Worm (Caenorhabditis elegans): Measurements from ENCODE around the gene C06C3.12.

C06C3.12 gene

DNA sequence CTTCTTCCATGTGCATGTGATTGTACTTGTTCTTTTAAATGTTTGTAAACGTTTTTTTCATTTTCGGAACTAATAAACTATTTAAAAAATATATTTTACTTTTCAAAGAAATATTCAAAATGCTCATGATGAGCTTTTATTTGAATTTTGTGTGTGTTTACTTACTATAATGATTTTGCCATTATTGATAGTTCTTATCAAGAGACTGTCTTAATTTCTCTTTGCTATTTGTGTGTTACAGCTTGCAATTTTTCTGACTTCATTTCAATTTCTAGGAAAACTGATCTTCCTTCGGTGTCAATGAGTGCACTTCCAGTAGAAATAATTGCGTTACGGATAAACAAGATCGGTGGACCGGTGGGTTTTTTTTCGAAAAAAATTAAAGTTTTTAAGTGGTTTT lies at the start of gene C06C3.12:
C06C3.12 (plus strand) TSS at position 301 of the 400 bp plus-strand sequence.
- TF ChIP-seq flh-1 (GFP tag; optimal IDR thresholded peaks at IDR 0.05) (no peak), elt-3 (tag; optimal IDR thresholded peaks at IDR 0.05) (no peak), mab-5 (tag; optimal IDR thresholded peaks at IDR 0.05) (no peak), hlh-1 (tag; optimal IDR thresholded peaks at IDR 0.05) (no peak), drap-1 (GFP tag; optimal IDR thresholded peaks at IDR 0.05) (no peak), bed-3 (GFP tag; optimal IDR thresholded peaks at IDR 0.05) (no peak), sptf-1 (tag; optimal IDR thresholded peaks at IDR 0.05) (no peak), nhr-2 (tag; optimal IDR thresholded peaks at IDR 0.05) (no peak), ceh-39 (tag; optimal IDR thresholded peaks at IDR 0.05) (no peak), nhr-28 (tag; optimal IDR thresholded peaks at IDR 0.05) (no peak)

DNA sequence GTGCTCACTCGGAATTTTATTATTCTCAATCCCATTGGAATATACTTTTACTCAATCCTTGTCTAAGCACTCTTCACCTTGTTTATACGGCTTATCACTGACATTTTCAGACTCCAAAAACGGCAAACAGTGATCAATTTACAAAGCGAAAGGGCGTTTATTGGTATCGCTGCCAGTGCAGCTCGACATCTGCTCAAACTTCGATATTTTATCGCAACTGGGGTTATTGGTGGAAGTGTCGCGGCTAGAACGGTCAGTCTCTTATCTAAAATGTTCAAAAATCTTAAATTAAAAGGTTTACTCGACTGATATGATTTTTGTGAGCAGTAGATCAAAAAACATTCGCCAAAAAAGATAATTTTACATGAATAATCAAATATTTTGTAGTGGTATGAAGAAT lies 49.4 kb upstream of the C06C3.12 start:
- no peak for TF ChIP-seq cnd-1 (tag; optimal IDR thresholded peaks at IDR 0.05)
- no peak for TF ChIP-seq ham-2 (GFP tag; optimal IDR thresholded peaks at IDR 0.05)
- TF ChIP-seq lin-32 (GFP tag; optimal IDR thresholded peaks at IDR 0.05), result no peak
- no peak for TF ChIP-seq tbx-8 (GFP tag; optimal IDR thresholded peaks at IDR 0.05)
- TF ChIP-seq ces-1 (GFP tag; optimal IDR thresholded peaks at IDR 0.05), result no peak
- no peak for TF ChIP-seq bed-3 (GFP tag; optimal IDR thresholded peaks at IDR 0.05)
- TF ChIP-seq nhr-76 (tag; optimal IDR thresholded peaks at IDR 0.05), result no peak
- no peak for TF ChIP-seq zip-8 (tag; optimal IDR thresholded peaks at IDR 0.05)
- no peak for TF ChIP-seq sem-2 (GFP tag; optimal IDR thresholded peaks at IDR 0.05)
- no peak for TF ChIP-seq unc-120 (tag; optimal IDR thresholded peaks at IDR 0.05; ENCODE audit: poor library complexity, severe bottlenecking)
- no peak for TF ChIP-seq hlh-1 (tag; optimal IDR thresholded peaks at IDR 0.05)
- no peak for TF ChIP-seq sptf-1 (tag; optimal IDR thresholded peaks at IDR 0.05)
- no peak for TF ChIP-seq ceh-83 (GFP tag; optimal IDR thresholded peaks at IDR 0.05)
- TF ChIP-seq lin-13 (tag; optimal IDR thresholded peaks at IDR 0.05), result no peak
- no peak for TF ChIP-seq drap-1 (GFP tag; optimal IDR thresholded peaks at IDR 0.05)

ce11 chrII:9329474-9329873 lies 45.4 kb upstream of the C06C3.12 start, which contains the start of gene wbp-2:
Gene wbp-2, plus strand, starts transcription at chrII:9329774.
- TF ChIP-seq pha-4 (tag; optimal IDR thresholded peaks at IDR 0.05), result no peak
- no peak for TF ChIP-seq zip-8 (tag; optimal IDR thresholded peaks at IDR 0.05)
- TF ChIP-seq lsy-2 (tag; optimal IDR thresholded peaks at IDR 0.05), result no peak
- no peak for TF ChIP-seq tbx-8 (GFP tag; optimal IDR thresholded peaks at IDR 0.05)
- TF ChIP-seq snpc-4 (tag; optimal IDR thresholded peaks at IDR 0.05), result no peak
- no peak for TF ChIP-seq nhr-12 (tag; optimal IDR thresholded peaks at IDR 0.05)
- TF ChIP-seq blmp-1 (tag; optimal IDR thresholded peaks at IDR 0.05), result no peak
- TF ChIP-seq hlh-1 (tag; optimal IDR thresholded peaks at IDR 0.05), result no peak

DNA sequence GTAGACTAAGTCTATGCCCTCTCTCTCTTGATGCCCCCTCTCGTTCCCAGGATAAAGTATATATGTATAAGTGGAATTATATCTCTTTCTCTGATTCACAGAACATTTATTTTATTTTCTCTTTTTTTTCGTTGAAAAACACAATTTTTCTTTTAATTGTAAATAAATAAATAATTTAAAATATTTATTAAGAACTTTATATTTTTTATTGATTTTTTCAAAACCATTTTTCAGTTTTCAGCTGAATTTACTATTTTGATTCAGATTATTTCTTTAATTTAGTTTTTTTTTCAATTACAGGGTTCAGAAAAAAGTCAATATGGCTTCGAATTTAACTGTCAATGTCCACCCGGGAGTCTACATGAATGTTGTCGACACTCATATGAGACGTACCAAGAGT lies 43.6 kb upstream of the C06C3.12 start, which contains the start of gene eif-3.F:
eif-3.F (plus strand) TSS at position 301 of the 400 bp plus-strand sequence.
- no peak for TF ChIP-seq elt-1 (tag; optimal IDR thresholded peaks at IDR 0.05; ENCODE audit: borderline replicate concordance, insufficient read depth)
- no peak for TF ChIP-seq nhr-12 (tag; optimal IDR thresholded peaks at IDR 0.05)
- TF ChIP-seq unc-62 (GFP tag; optimal IDR thresholded peaks at IDR 0.05), result no peak
- TF ChIP-seq ztf-11 (tag; optimal IDR thresholded peaks at IDR 0.05), result no peak
- no peak for TF ChIP-seq elt-3 (tag; optimal IDR thresholded peaks at IDR 0.05)
- TF ChIP-seq mls-2 (tag; optimal IDR thresholded peaks at IDR 0.05), result no peak
- TF ChIP-seq tbx-8 (GFP tag; optimal IDR thresholded peaks at IDR 0.05), result no peak
- no peak for TF ChIP-seq nhr-237 (tag; optimal IDR thresholded peaks at IDR 0.05)
- TF ChIP-seq drap-1 (GFP tag; optimal IDR thresholded peaks at IDR 0.05), result no peak
- no peak for TF ChIP-seq ham-2 (GFP tag; optimal IDR thresholded peaks at IDR 0.05)
- no peak for TF ChIP-seq pha-4 (tag; optimal IDR thresholded peaks at IDR 0.05)
- no peak for TF ChIP-seq lin-13 (tag; optimal IDR thresholded peaks at IDR 0.05)
- no peak for TF ChIP-seq mab-5 (tag; optimal IDR thresholded peaks at IDR 0.05)
- TF ChIP-seq unc-120 (tag; optimal IDR thresholded peaks at IDR 0.05; ENCODE audit: poor library complexity, severe bottlenecking), result no peak

- no peak for TF ChIP-seq mep-1 (tag; optimal IDR thresholded peaks at IDR 0.05)
- TF ChIP-seq elt-3 (tag; optimal IDR thresholded peaks at IDR 0.05), result no peak
- no peak for TF ChIP-seq ces-1 (GFP tag; optimal IDR thresholded peaks at IDR 0.05)
- no peak for TF ChIP-seq blmp-1 (tag; optimal IDR thresholded peaks at IDR 0.05)
- no peak for TF ChIP-seq unc-39 (tag; optimal IDR thresholded peaks at IDR 0.05)
- TF ChIP-seq mls-2 (tag; optimal IDR thresholded peaks at IDR 0.05), result no peak
- no peak for TF ChIP-seq zip-8 (tag; optimal IDR thresholded peaks at IDR 0.05)
- TF ChIP-seq ztf-11 (tag; optimal IDR thresholded peaks at IDR 0.05), result no peak
- TF ChIP-seq hlh-1 (tag; optimal IDR thresholded peaks at IDR 0.05), result no peak
- no peak for TF ChIP-seq unc-62 (GFP tag; optimal IDR thresholded peaks at IDR 0.05)
- TF ChIP-seq sptf-1 (tag; optimal IDR thresholded peaks at IDR 0.05), result no peak
- no peak for TF ChIP-seq mab-5 (tag; optimal IDR thresholded peaks at IDR 0.05)
- no peak for TF ChIP-seq pha-4 (tag; optimal IDR thresholded peaks at IDR 0.05)
Measured at ce11 chrII:9333034-9333433, 41.9 kb upstream of the C06C3.12 start.

All from whole organism, mixed stage, embryonic.